Worm (Caenorhabditis elegans) whole organism, L1 larva: ENCODE data around the gene acs-21.

ENCODE experiments used
- C04F5.9 ChIP-seq: sonication (generic microtip); optimal IDR thresholded peaks from 2 replicates; lab custom pipeline; 2016; ENCODE audit warnings: missing genetic modification characterization, missing compliant biosample characterization
- blmp-1 ChIP-seq: fragments of 150-350 bp; optimal IDR thresholded peaks from 2 replicates; lab custom pipeline; 2014; ENCODE audit warnings: missing biosample characterization, missing genetic modification characterization
- ceh-82 ChIP-seq, 3 experiments: fragments of 150-350 bp in 1 of 3; sonication (generic microtip) in 2 of 3; optimal IDR thresholded peaks; 2 replicates each; lab custom pipeline; 2014 to 2017; ENCODE audit warnings: missing biosample characterization in 3 of 3, missing genetic modification characterization in 3 of 3
- egl-27 ChIP-seq, 2 experiments: fragments of 150-350 bp in 1 of 2; sonication (generic microtip); optimal IDR thresholded peaks; 3 replicates each; lab custom pipeline; 2017 to 2018; ENCODE audit warnings: missing biosample characterization in 2 of 2, missing genetic modification characterization in 2 of 2, missing genetic modification reagents in 2 of 2
- lsy-2 ChIP-seq, 2 experiments: fragments of 150-350 bp; optimal IDR thresholded peaks; 2 replicates each; lab custom pipeline; 2014; ENCODE audit warnings: missing biosample characterization in 2 of 2, missing genetic modification characterization in 2 of 2
- pax-3 ChIP-seq: fragments of 200-800 bp; sonication (Bioruptor generic); optimal IDR thresholded peaks from 2 replicates; lab custom pipeline; 2018; ENCODE audit warnings: mild to moderate bottlenecking, missing genetic modification characterization, moderate library complexity, missing compliant biosample characterization
- snpc-4 ChIP-seq: fragments of 150-350 bp; optimal IDR thresholded peaks from 2 replicates; lab custom pipeline; 2014; ENCODE audit warnings: missing biosample characterization, missing genetic modification characterization
- unc-130 ChIP-seq: fragments of 150-350 bp; optimal IDR thresholded peaks from 2 replicates; lab custom pipeline; 2017; ENCODE audit warnings: missing biosample characterization, missing genetic modification characterization, inconsistent platforms
- zag-1 ChIP-seq: fragments of 150-350 bp; optimal IDR thresholded peaks from 2 replicates; lab custom pipeline; 2014; ENCODE audit warnings: missing biosample characterization, missing genetic modification characterization

DNA sequence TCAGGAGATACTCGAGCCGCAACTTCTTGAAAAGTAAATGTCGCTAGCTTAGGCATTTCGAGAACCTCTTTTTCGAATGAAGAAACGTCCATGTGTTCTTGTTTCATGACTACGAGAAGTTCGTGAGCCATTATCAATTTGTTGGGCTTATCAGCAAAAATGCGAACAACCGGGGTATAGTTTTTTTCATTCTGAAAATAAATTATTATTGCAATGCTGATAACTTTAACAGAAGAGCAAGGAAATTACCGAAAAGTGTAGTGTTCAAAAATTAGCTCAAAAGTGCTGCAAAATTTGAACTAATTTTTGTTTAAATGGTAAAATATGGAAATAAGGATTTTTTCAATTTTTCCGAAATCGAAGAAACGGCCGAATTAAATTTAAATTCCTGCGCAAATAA is 23.3 kb downstream of the acs-21 start:
- TF ChIP-seq egl-27 (tag; optimal IDR thresholded peaks at IDR 0.05; lab: Kevin White, UChicago): no peak
- no peak for TF ChIP-seq blmp-1
- no peak for TF ChIP-seq pax-3 (tag; lab: Kevin White, UChicago)
- TF ChIP-seq ceh-82 (tag; optimal IDR thresholded peaks at IDR 0.05; lab: Kevin White, UChicago): no peak
- no peak for TF ChIP-seq C04F5.9 (tag; lab: Kevin White, UChicago)
- TF ChIP-seq zag-1 (tag; lab: Kevin White, UChicago): no peak
- no peak for TF ChIP-seq snpc-4 (tag; lab: Kevin White, UChicago)
- TF ChIP-seq unc-130 (tag; lab: Kevin White, UChicago): no peak
- no peak for TF ChIP-seq lsy-2 (tag; optimal IDR thresholded peaks at IDR 0.05; lab: Kevin White, UChicago)
